Fruit fly (Drosophila melanogaster) whole organism, embryonic: ENCODE measurements around the gene CG13012.

ENCODE experiments used
- Abd-B ChIP-seq: fragments of 200-800 bp; sonication (Bioruptor generic); optimal IDR thresholded peaks from 2 replicates; lab custom pipeline; 2018; ENCODE audit warnings: missing biosample characterization, mild to moderate bottlenecking, missing genetic modification characterization, moderate library complexity
- Antp ChIP-seq: fragments of 200-800 bp; sonication (Bioruptor generic); optimal IDR thresholded peaks from 3 replicates; lab custom pipeline; 2016; ENCODE audit warnings: missing biosample characterization, missing genetic modification characterization
- CG10274 ChIP-seq: fragments of 200-800 bp; sonication (Bioruptor generic); optimal IDR thresholded peaks from 3 replicates; lab custom pipeline; 2017; ENCODE audit warnings: missing biosample characterization, mild to moderate bottlenecking, missing genetic modification characterization
- CG11723 ChIP-seq: fragments of 200-800 bp; sonication (Bioruptor generic); optimal IDR thresholded peaks from 2 replicates; lab custom pipeline; 2017; ENCODE audit warnings: missing biosample characterization, mild to moderate bottlenecking, missing genetic modification characterization
- CG12744 ChIP-seq: fragments of 200-800 bp; sonication (Bioruptor generic); optimal IDR thresholded peaks from 2 replicates; lab custom pipeline; 2016; ENCODE audit warnings: missing biosample characterization, missing genetic modification characterization
- CG14860 ChIP-seq: fragments of 200-800 bp; sonication (Bioruptor generic); IDR thresholded peaks from 3 replicates; pipeline ENCODE4 v1.3.6; 2022; ENCODE audit warnings: missing biosample characterization, missing genetic modification characterization; ENCODE audit not compliant: partially characterized antibody
- CG15269 ChIP-seq: fragments of 200-800 bp; sonication (Bioruptor generic); optimal IDR thresholded peaks from 2 replicates; lab custom pipeline; 2018; ENCODE audit warnings: missing biosample characterization, mild to moderate bottlenecking, missing genetic modification characterization, moderate library complexity
- CG15696 ChIP-seq: fragments of 200-800 bp; sonication (Bioruptor generic); optimal IDR thresholded peaks from 2 replicates; lab custom pipeline; 2019; ENCODE audit warnings: missing biosample characterization, mild to moderate bottlenecking, missing genetic modification characterization, moderate library complexity
- CG17328 ChIP-seq: fragments of 200-800 bp; sonication (Bioruptor generic); IDR thresholded peaks from 2 replicates; pipeline ENCODE4 v1.3.6; 2022; ENCODE audit warnings: missing biosample characterization, missing genetic modification characterization
- CG17385 ChIP-seq: fragments of 200-800 bp; sonication (Bioruptor generic); optimal IDR thresholded peaks from 3 replicates; lab custom pipeline; 2018; ENCODE audit warnings: missing biosample characterization, mild to moderate bottlenecking, missing genetic modification characterization
- CG17612 ChIP-seq: fragments of 200-800 bp; sonication (Bioruptor generic); IDR thresholded peaks from 2 replicates; pipeline ENCODE4 v1.3.6; 2022; ENCODE audit warnings: missing biosample characterization, missing genetic modification characterization
- CG18011 ChIP-seq: fragments of 200-800 bp; sonication (Bioruptor generic); optimal IDR thresholded peaks from 2 replicates; lab custom pipeline; 2017; ENCODE audit warnings: missing biosample characterization, missing genetic modification characterization, mild to moderate bottlenecking, moderate library complexity, missing genotype
- CG18619 ChIP-seq: fragments of 200-800 bp; sonication (Bioruptor generic); optimal IDR thresholded peaks from 3 replicates; lab custom pipeline; 2017; ENCODE audit warnings: missing biosample characterization, mild to moderate bottlenecking, missing genetic modification characterization
- CG34224 ChIP-seq: fragments of 200-800 bp; sonication (Bioruptor generic); IDR thresholded peaks from 3 replicates; pipeline ENCODE4 v1.3.6; 2022; ENCODE audit warnings: missing biosample characterization, missing genetic modification characterization; ENCODE audit not compliant: partially characterized antibody
- CG4360 ChIP-seq: fragments of 200-800 bp; sonication (Bioruptor generic); IDR thresholded peaks from 2 replicates; pipeline ENCODE4 v1.3.6; 2022; ENCODE audit warnings: missing biosample characterization, missing genetic modification characterization
- CG4617 ChIP-seq: fragments of 200-800 bp; sonication (Bioruptor generic); optimal IDR thresholded peaks from 3 replicates; lab custom pipeline; 2016; ENCODE audit warnings: missing biosample characterization, missing genetic modification characterization, borderline replicate concordance
- CG4707 ChIP-seq: fragments of 200-800 bp; sonication (Bioruptor generic); optimal IDR thresholded peaks from 2 replicates; lab custom pipeline; 2018; ENCODE audit warnings: missing biosample characterization, mild to moderate bottlenecking, missing genetic modification characterization, moderate library complexity
- CG6272 ChIP-seq: fragments of 200-800 bp; sonication (Bioruptor generic); IDR thresholded peaks from 2 replicates; pipeline ENCODE4 v1.3.6; 2022; ENCODE audit warnings: missing biosample characterization, missing genetic modification characterization
- CG9727 ChIP-seq: fragments of 200-800 bp; sonication (Bioruptor generic); optimal IDR thresholded peaks from 3 replicates; lab custom pipeline; 2017; ENCODE audit warnings: missing biosample characterization, mild to moderate bottlenecking, missing genetic modification characterization
- CG9876 ChIP-seq: fragments of 200-800 bp; sonication (Bioruptor generic); optimal IDR thresholded peaks from 2 replicates; lab custom pipeline; 2016; ENCODE audit warnings: missing biosample characterization, missing genetic modification characterization
- Chrac-16 ChIP-seq: fragments of 200-800 bp; sonication (Bioruptor generic); optimal IDR thresholded peaks from 3 replicates; lab custom pipeline; 2016; ENCODE audit warnings: missing biosample characterization, missing genetic modification characterization
- D ChIP-seq, 2 experiments: fragments of 200-800 bp in 1 of 2; fragments of >200 bp in 1 of 2; sonication (Bioruptor generic) in 1 of 2; optimal IDR thresholded peaks; 2 replicates in 1 of 2; 3 replicates in 1 of 2; lab custom pipeline; 2017; ENCODE audit warnings: mild to moderate bottlenecking in 1 of 2, missing biosample characterization in 1 of 2, missing genetic modification characterization in 1 of 2, missing genetic modification reagents in 1 of 2
- Dfd ChIP-seq, 2 experiments: fragments of >200 bp; optimal IDR thresholded peaks; 2 replicates each; lab custom pipeline; 2017; ENCODE audit warnings: missing biosample characterization in 2 of 2, missing genetic modification characterization in 2 of 2
- Eip74EF ChIP-seq, 2 experiments: fragments of 200-800 bp in 1 of 2; fragments of >200 bp in 1 of 2; sonication (Bioruptor generic) in 1 of 2; optimal IDR thresholded peaks; 2 replicates each; lab custom pipeline; 2017 to 2019; ENCODE audit warnings: missing biosample characterization in 2 of 2, missing genetic modification characterization in 2 of 2, mild to moderate bottlenecking in 1 of 2, moderate library complexity in 1 of 2
- Ets97D ChIP-seq: fragments of 200-800 bp; sonication (Bioruptor generic); optimal IDR thresholded peaks from 3 replicates; lab custom pipeline; 2016; ENCODE audit warnings: missing biosample characterization, missing genetic modification characterization
- Hr78 ChIP-seq, 2 experiments: fragments of 200-800 bp in 1 of 2; fragments of >200 bp in 1 of 2; sonication (Bioruptor generic) in 1 of 2; optimal IDR thresholded peaks; 2 replicates each; lab custom pipeline; 2017 to 2019; ENCODE audit warnings: missing biosample characterization in 2 of 2, missing genetic modification characterization in 2 of 2, mild to moderate bottlenecking in 1 of 2, moderate library complexity in 1 of 2
- Lim3 ChIP-seq: fragments of 200-800 bp; sonication (Bioruptor generic); IDR thresholded peaks from 2 replicates; pipeline ENCODE4 v1.3.6; 2022; ENCODE audit warnings: missing biosample characterization, missing genetic modification characterization
- Mad ChIP-seq: fragments of 200-800 bp; sonication (Bioruptor generic); optimal IDR thresholded peaks from 2 replicates; lab custom pipeline; 2016; ENCODE audit warnings: missing biosample characterization, missing genetic modification characterization
- NfI ChIP-seq: fragments of 200-800 bp; sonication (Bioruptor generic); optimal IDR thresholded peaks from 3 replicates; lab custom pipeline; 2018; ENCODE audit warnings: missing biosample characterization, mild to moderate bottlenecking, missing genetic modification characterization, moderate library complexity
- PHDP ChIP-seq: fragments of 200-800 bp; sonication (Bioruptor generic); optimal IDR thresholded peaks from 3 replicates; lab custom pipeline; 2018; ENCODE audit warnings: missing biosample characterization, mild to moderate bottlenecking, missing genetic modification characterization, moderate library complexity
- Rx ChIP-seq: fragments of 200-800 bp; sonication (Bioruptor generic); IDR thresholded peaks from 2 replicates; pipeline ENCODE4 v1.3.6; 2022; ENCODE audit warnings: missing biosample characterization, missing genetic modification characterization
- Vsx1 ChIP-seq: fragments of 200-800 bp; sonication (Bioruptor generic); optimal IDR thresholded peaks from 2 replicates; lab custom pipeline; 2017; ENCODE audit warnings: missing biosample characterization, mild to moderate bottlenecking, missing genetic modification characterization, missing genetic modification reagents
- amos ChIP-seq: fragments of 200-800 bp; sonication (Bioruptor generic); IDR thresholded peaks from 2 replicates; pipeline ENCODE4 v1.3.6; 2022; ENCODE audit warnings: missing biosample characterization, missing genetic modification characterization; ENCODE audit not compliant: partially characterized antibody
- ap ChIP-seq: fragments of 200-800 bp; sonication (Bioruptor generic); IDR thresholded peaks from 2 replicates; pipeline ENCODE4 v1.3.6; 2022; ENCODE audit warnings: missing biosample characterization, missing genetic modification characterization
- bbx ChIP-seq: fragments of 200-800 bp; sonication (Bioruptor generic); IDR thresholded peaks from 2 replicates; pipeline ENCODE4 v1.3.6; 2022; ENCODE audit warnings: missing biosample characterization, missing genetic modification characterization; ENCODE audit not compliant: partially characterized antibody
- caup ChIP-seq: fragments of 200-800 bp; sonication (Bioruptor generic); optimal IDR thresholded peaks from 3 replicates; lab custom pipeline; 2017; ENCODE audit warnings: missing biosample characterization, mild to moderate bottlenecking, missing genetic modification characterization, moderate library complexity; ENCODE audit not compliant: severe bottlenecking
- dmrt11E ChIP-seq: fragments of 200-800 bp; sonication (Bioruptor generic); optimal IDR thresholded peaks from 3 replicates; lab custom pipeline; 2018; ENCODE audit warnings: missing biosample characterization, mild to moderate bottlenecking, missing genetic modification characterization, moderate library complexity
- emc ChIP-seq: fragments of 200-800 bp; sonication (Bioruptor generic); optimal IDR thresholded peaks from 2 replicates; lab custom pipeline; 2016; ENCODE audit warnings: missing biosample characterization, missing genetic modification characterization
- gsb-n ChIP-seq: fragments of 200-800 bp; sonication (Bioruptor generic); optimal IDR thresholded peaks from 3 replicates; lab custom pipeline; 2018; ENCODE audit warnings: missing biosample characterization, mild to moderate bottlenecking, missing genetic modification characterization
- insv ChIP-seq, 2 experiments: fragments of 200-800 bp; sonication (Bioruptor generic); optimal IDR thresholded peaks; 3 replicates each; lab custom pipeline; 2016 to 2018; ENCODE audit warnings: missing biosample characterization in 2 of 2, missing genetic modification characterization in 2 of 2
- knrl ChIP-seq: fragments of 200-800 bp; sonication (Bioruptor generic); IDR thresholded peaks from 3 replicates; pipeline ENCODE4 v1.3.6; 2022; ENCODE audit warnings: missing biosample characterization, missing genetic modification characterization; ENCODE audit not compliant: partially characterized antibody
- pum ChIP-seq: fragments of 200-800 bp; sonication (Bioruptor generic); optimal IDR thresholded peaks from 2 replicates; lab custom pipeline; 2016; ENCODE audit warnings: missing biosample characterization, missing genetic modification characterization
- pzg ChIP-seq: fragments of 200-800 bp; sonication (Bioruptor generic); optimal IDR thresholded peaks from 3 replicates; lab custom pipeline; 2018; ENCODE audit warnings: missing biosample characterization, mild to moderate bottlenecking, missing genetic modification characterization, moderate library complexity
- seq ChIP-seq: fragments of 200-800 bp; sonication (Bioruptor generic); IDR thresholded peaks from 2 replicates; pipeline ENCODE4 v1.3.6; 2022; ENCODE audit warnings: missing biosample characterization, missing genetic modification characterization
- shn ChIP-seq: fragments of 200-800 bp; sonication (Bioruptor generic); optimal IDR thresholded peaks from 3 replicates; lab custom pipeline; 2016; ENCODE audit warnings: missing biosample characterization, missing genetic modification characterization
- sima ChIP-seq: fragments of 200-800 bp; sonication (Bioruptor generic); optimal IDR thresholded peaks from 2 replicates; lab custom pipeline; 2016; ENCODE audit warnings: missing biosample characterization, missing genetic modification characterization
- tna ChIP-seq: fragments of 200-800 bp; sonication (Bioruptor generic); IDR thresholded peaks from 2 replicates; pipeline ENCODE4 v1.3.6; 2022; ENCODE audit warnings: missing biosample characterization, missing genetic modification characterization; ENCODE audit not compliant: partially characterized antibody
- trh ChIP-seq: fragments of 200-800 bp; sonication (Bioruptor generic); optimal IDR thresholded peaks from 2 replicates; lab custom pipeline; 2016; ENCODE audit warnings: missing biosample characterization, missing genetic modification characterization
- unc-4 ChIP-seq: fragments of 200-800 bp; sonication (Bioruptor generic); IDR thresholded peaks from 2 replicates; pipeline ENCODE4 v1.3.6; 2022; ENCODE audit warnings: missing biosample characterization, missing genetic modification characterization; ENCODE audit not compliant: partially characterized antibody
- vfl ChIP-seq: fragments of 200-800 bp; sonication (Bioruptor generic); optimal IDR thresholded peaks from 2 replicates; lab custom pipeline; 2016; ENCODE audit warnings: missing biosample characterization, missing genetic modification characterization

CG13012 gene

DNA sequence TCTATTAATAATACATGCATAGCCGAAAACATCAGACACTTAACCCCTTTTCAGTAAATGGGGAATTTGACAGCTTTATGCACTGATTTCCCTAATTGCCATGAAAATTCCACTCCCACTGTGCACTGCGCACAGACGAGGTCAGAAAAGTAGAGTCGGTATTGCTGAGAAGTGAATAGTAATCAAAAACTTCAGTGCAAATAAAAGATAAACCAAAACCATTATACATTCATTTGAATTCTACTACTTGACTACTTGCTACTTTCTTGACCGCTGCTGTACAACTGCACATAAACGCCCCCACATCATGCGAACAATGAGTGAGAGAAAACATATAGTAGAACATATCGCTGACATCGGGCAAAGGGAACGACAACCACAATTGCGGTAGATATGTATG lies 14.9 kb upstream of the CG13012 start (continued):
- TF ChIP-seq CG4707 (GFP tag; lab: Kevin White, UChicago) (peak; percentile 84), shn (GFP tag; lab: Kevin White, UChicago) (peak; percentile 74), amos (GFP tag; lab: Robert Waterston, UW) (no peak), CG17385 (GFP tag; lab: Kevin White, UChicago) (peak; percentile 83), Ets97D (GFP tag; lab: Kevin White, UChicago) (peak; percentile 57), sima (peak; percentile 48), CG4617 (GFP tag; lab: Kevin White, UChicago) (peak; percentile 40), gsb-n (tag; lab: Kevin White, UChicago) (peak; percentile 90), tna (GFP tag; lab: Robert Waterston, UW) (no peak), Hr78 (GFP tag; optimal IDR thresholded peaks at IDR 0.05; lab: Kevin White, UChicago) (peak in 1 of 2 experiments; percentile 65), Abd-B (peak; percentile 76), Vsx1 (peak; percentile 60), CG12744 (GFP tag; lab: Kevin White, UChicago) (peak; percentile 35), Mad (GFP tag; lab: Kevin White, UChicago) (peak; percentile 78), pzg (no peak), CG15696 (tag; lab: Kevin White, UChicago) (peak; percentile 50), CG14860 (GFP tag; lab: Robert Waterston, UW) (no peak), unc-4 (no peak), Eip74EF (GFP tag; optimal IDR thresholded peaks at IDR 0.05; lab: Kevin White, UChicago) (peak in 1 of 2 experiments; percentile 84), CG9876 (GFP tag; lab: Kevin White, UChicago) (peak; percentile 76), CG10274 (GFP tag; lab: Kevin White, UChicago) (peak; percentile 47), CG17612 (peak; percentile 49; the same call in 1 of the 2 replicates), NfI (GFP tag; lab: Kevin White, UChicago) (peak; percentile 86), Antp (peak; percentile 91), CG6272 (GFP tag; lab: Robert Waterston, UW) (peak; percentile 64; the same call in 1 of the 2 replicates), CG18619 (GFP tag; lab: Kevin White, UChicago) (peak; percentile 73), CG34224 (GFP tag; lab: Robert Waterston, UW) (no peak), ap (GFP tag; lab: Robert Waterston, UW) (peak; percentile 88), Rx (GFP tag; lab: Robert Waterston, UW) (peak; percentile 89), CG15269 (tag; lab: Kevin White, UChicago) (peak; percentile 82), pum (GFP tag; lab: Kevin White, UChicago) (peak; percentile 81), CG17328 (GFP tag; lab: Robert Waterston, UW) (peak; percentile 94)
- TF ChIP-seq, all 482 proteins: peak for 395

dm6 chrX:16690499-16690898 lies 13.9 kb upstream of the CG13012 start:
- TF ChIP-seq CG9727 = no peak
- TF ChIP-seq knrl = no peak
- no peak for TF ChIP-seq trh (GFP tag; lab: Kevin White, UChicago)
- no peak for TF ChIP-seq seq (GFP tag; lab: Robert Waterston, UW)
- no peak for TF ChIP-seq insv (GFP tag; optimal IDR thresholded peaks at IDR 0.05; lab: Kevin White, UChicago)
- TF ChIP-seq bbx (GFP tag; lab: Robert Waterston, UW) = no peak
- no peak for TF ChIP-seq caup (GFP tag; lab: Kevin White, UChicago)
- no peak for TF ChIP-seq CG11723 (GFP tag; lab: Kevin White, UChicago)
- no peak for TF ChIP-seq PHDP
- TF ChIP-seq D (optimal IDR thresholded peaks at IDR 0.05; lab: Kevin White, UChicago) = no peak
- peak; percentile 24 for TF ChIP-seq D (GFP tag; optimal IDR thresholded peaks at IDR 0.05; lab: Kevin White, UChicago)
- no peak for TF ChIP-seq vfl
- no peak for TF ChIP-seq Lim3 (GFP tag; lab: Robert Waterston, UW)
- no peak for TF ChIP-seq Chrac-16 (GFP tag; lab: Kevin White, UChicago)
- no peak for TF ChIP-seq Dfd (GFP tag; optimal IDR thresholded peaks at IDR 0.05; lab: Kevin White, UChicago)
- no peak for TF ChIP-seq CG4360 (GFP tag; lab: Robert Waterston, UW)
- TF ChIP-seq dmrt11E (tag; lab: Kevin White, UChicago) = no peak
- TF ChIP-seq emc (GFP tag; lab: Kevin White, UChicago) = no peak
- TF ChIP-seq CG18011 (GFP tag; lab: Kevin White, UChicago) = no peak
